Worm (Caenorhabditis elegans) whole organism, mixed stage, embryonic: ENCODE measurements around the gene C46F9.5.

Source experiments
- M03D4.4 ChIP-seq: sonication (generic microtip); optimal IDR thresholded peaks from 2 replicates; lab custom pipeline; 2017; ENCODE audit warnings: mild to moderate bottlenecking, missing genetic modification characterization, missing compliant biosample characterization
- blmp-1 ChIP-seq: fragments of 150-350 bp; optimal IDR thresholded peaks from 2 replicates; lab custom pipeline; 2014; ENCODE audit warnings: missing biosample characterization, missing genetic modification characterization
- ceh-39 ChIP-seq: fragments of 150-350 bp; optimal IDR thresholded peaks from 2 replicates; lab custom pipeline; 2014; ENCODE audit warnings: missing biosample characterization, missing genetic modification characterization
- ceh-43 ChIP-seq: fragments of 200-800 bp; sonication (Bioruptor generic); optimal IDR thresholded peaks from 2 replicates; lab custom pipeline; 2018; ENCODE audit warnings: mild to moderate bottlenecking, missing genetic modification characterization, moderate library complexity, missing compliant biosample characterization
- ceh-83 ChIP-seq: fragments of 200-800 bp; sonication (Bioruptor generic); optimal IDR thresholded peaks from 2 replicates; lab custom pipeline; 2018; ENCODE audit warnings: mild to moderate bottlenecking, missing genetic modification characterization, missing compliant biosample characterization
- ces-1 ChIP-seq: fragments of 150-350 bp; optimal IDR thresholded peaks from 2 replicates; lab custom pipeline; 2014; ENCODE audit warnings: missing biosample characterization, missing genetic modification reagents, missing genetic modification characterization
- cnd-1 ChIP-seq: fragments of 200-800 bp; sonication (Bioruptor generic); optimal IDR thresholded peaks from 2 replicates; lab custom pipeline; 2018; ENCODE audit warnings: mild to moderate bottlenecking, missing genetic modification characterization, missing compliant biosample characterization
- drap-1 ChIP-seq: fragments of 200-800 bp; sonication (Bioruptor generic); optimal IDR thresholded peaks from 3 replicates; lab custom pipeline; 2018; ENCODE audit warnings: mild to moderate bottlenecking, missing genetic modification characterization, missing compliant biosample characterization
- elt-1 ChIP-seq: sonication (generic microtip); optimal IDR thresholded peaks from 2 replicates; lab custom pipeline; 2017; ENCODE audit warnings: missing genetic modification characterization, mild to moderate bottlenecking, missing compliant biosample characterization, antibody characterized with exemption, moderate library complexity, borderline replicate concordance; ENCODE audit not compliant: insufficient read depth
- elt-3 ChIP-seq: fragments of 150-350 bp; optimal IDR thresholded peaks from 2 replicates; lab custom pipeline; 2014; ENCODE audit warnings: missing biosample characterization, missing genetic modification characterization
- flh-1 ChIP-seq: fragments of 200-800 bp; sonication (Bioruptor generic); optimal IDR thresholded peaks from 2 replicates; lab custom pipeline; 2018; ENCODE audit warnings: mild to moderate bottlenecking, missing genetic modification characterization, moderate library complexity, missing compliant biosample characterization
- ham-2 ChIP-seq: fragments of 200-800 bp; sonication (Bioruptor generic); optimal IDR thresholded peaks from 2 replicates; lab custom pipeline; 2018; ENCODE audit warnings: mild to moderate bottlenecking, missing genetic modification characterization, missing compliant biosample characterization
- hlh-1 ChIP-seq: fragments of 150-350 bp; optimal IDR thresholded peaks from 2 replicates; lab custom pipeline; 2014; ENCODE audit warnings: missing biosample characterization, missing genetic modification reagents, missing genetic modification characterization
- lin-13 ChIP-seq: fragments of 150-350 bp; optimal IDR thresholded peaks from 2 replicates; lab custom pipeline; 2014; ENCODE audit warnings: missing biosample characterization, missing genetic modification characterization
- lin-32 ChIP-seq: fragments of 200-800 bp; sonication (Bioruptor generic); optimal IDR thresholded peaks from 2 replicates; lab custom pipeline; 2018; ENCODE audit warnings: mild to moderate bottlenecking, missing genetic modification characterization, missing compliant biosample characterization
- lsy-2 ChIP-seq: fragments of 150-350 bp; optimal IDR thresholded peaks from 2 replicates; lab custom pipeline; 2014; ENCODE audit warnings: missing biosample characterization, missing genetic modification characterization
- mab-5 ChIP-seq: fragments of 150-350 bp; optimal IDR thresholded peaks from 2 replicates; lab custom pipeline; 2014; ENCODE audit warnings: missing biosample characterization, missing genetic modification characterization
- mls-2 ChIP-seq: sonication (generic microtip); optimal IDR thresholded peaks from 2 replicates; lab custom pipeline; 2016; ENCODE audit warnings: mild to moderate bottlenecking, missing genetic modification characterization, moderate library complexity, missing compliant biosample characterization
- nhr-12 ChIP-seq: fragments of 150-350 bp; optimal IDR thresholded peaks from 2 replicates; lab custom pipeline; 2014; ENCODE audit warnings: missing biosample characterization, missing genetic modification characterization
- nhr-2 ChIP-seq: fragments of 150-350 bp; optimal IDR thresholded peaks from 2 replicates; lab custom pipeline; 2014; ENCODE audit warnings: missing biosample characterization, missing genetic modification characterization
- nhr-28 ChIP-seq: fragments of 150-350 bp; optimal IDR thresholded peaks from 2 replicates; lab custom pipeline; 2014; ENCODE audit warnings: missing biosample characterization, missing genetic modification characterization
- nhr-76 ChIP-seq: sonication (generic microtip); optimal IDR thresholded peaks from 2 replicates; lab custom pipeline; 2017; ENCODE audit warnings: missing biosample characterization, missing genetic modification characterization
- pha-4 ChIP-seq: fragments of 150-350 bp; optimal IDR thresholded peaks from 2 replicates; lab custom pipeline; 2018; ENCODE audit warnings: missing biosample characterization, missing genetic modification reagents, missing genetic modification characterization
- sem-2 ChIP-seq: fragments of 200-800 bp; sonication (Bioruptor generic); optimal IDR thresholded peaks from 2 replicates; lab custom pipeline; 2018; ENCODE audit warnings: mild to moderate bottlenecking, missing genetic modification characterization, missing compliant biosample characterization
- snpc-4 ChIP-seq: fragments of 150-350 bp; optimal IDR thresholded peaks from 2 replicates; lab custom pipeline; 2014; ENCODE audit warnings: missing biosample characterization, missing genetic modification characterization
- sptf-1 ChIP-seq: sonication (generic microtip); optimal IDR thresholded peaks from 2 replicates; lab custom pipeline; 2017; ENCODE audit warnings: mild to moderate bottlenecking, missing genetic modification characterization, moderate library complexity, missing compliant biosample characterization
- tbx-8 ChIP-seq: fragments of 200-800 bp; sonication (Bioruptor generic); optimal IDR thresholded peaks from 2 replicates; lab custom pipeline; 2018; ENCODE audit warnings: mild to moderate bottlenecking, missing genetic modification characterization, moderate library complexity, missing compliant biosample characterization
- unc-120 ChIP-seq: sonication (generic microtip); optimal IDR thresholded peaks from 2 replicates; lab custom pipeline; 2017; ENCODE audit warnings: missing genetic modification characterization, missing compliant biosample characterization; ENCODE audit not compliant: poor library complexity, severe bottlenecking
- unc-39 ChIP-seq: fragments of 150-350 bp; optimal IDR thresholded peaks from 2 replicates; lab custom pipeline; 2014; ENCODE audit warnings: missing biosample characterization, missing genetic modification characterization
- unc-62 ChIP-seq: fragments of 150-350 bp; optimal IDR thresholded peaks from 2 replicates; lab custom pipeline; 2014; ENCODE audit warnings: missing biosample characterization, missing genetic modification reagents, missing genetic modification characterization
- zip-8 ChIP-seq: fragments of 150-350 bp; optimal IDR thresholded peaks from 2 replicates; lab custom pipeline; 2014; ENCODE audit warnings: missing biosample characterization, missing genetic modification characterization
- ztf-11 ChIP-seq: fragments of 150-350 bp; optimal IDR thresholded peaks from 2 replicates; lab custom pipeline; 2014; ENCODE audit warnings: missing biosample characterization, missing genetic modification characterization

C46F9.5 gene

DNA sequence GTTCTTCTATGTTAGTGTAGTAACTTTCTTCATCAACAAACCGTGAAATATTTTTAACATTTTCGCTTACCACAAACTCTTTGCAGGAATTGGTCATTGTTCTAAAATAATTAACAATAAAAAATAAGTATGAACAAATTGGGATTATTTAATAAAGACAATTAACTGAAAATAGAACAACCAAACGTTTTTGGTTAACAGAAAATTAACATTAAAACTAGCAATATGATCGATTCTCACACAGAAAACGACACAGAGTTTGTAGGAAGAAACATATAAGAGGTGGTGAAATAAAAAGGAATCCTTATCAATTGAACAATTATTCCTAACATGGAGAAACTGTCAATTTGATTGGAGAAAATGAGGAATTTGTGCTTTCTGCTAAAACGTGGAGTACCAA lies 16.7 kb upstream of the C46F9.5 start, which contains the start of gene math-16:
math-16 (minus strand) TSS at position 101 of the 400 bp plus-strand sequence.
- TF ChIP-seq ces-1 (GFP tag; lab: Kevin White, UChicago) (no peak), hlh-1 (tag; lab: Kevin White, UChicago) (no peak), ceh-83 (no peak), ztf-11 (no peak), ceh-39 (tag; lab: Kevin White, UChicago) (no peak), nhr-76 (tag; lab: Kevin White, UChicago) (no peak), mls-2 (tag; lab: Kevin White, UChicago) (no peak), cnd-1 (tag; lab: Kevin White, UChicago) (no peak)

DNA sequence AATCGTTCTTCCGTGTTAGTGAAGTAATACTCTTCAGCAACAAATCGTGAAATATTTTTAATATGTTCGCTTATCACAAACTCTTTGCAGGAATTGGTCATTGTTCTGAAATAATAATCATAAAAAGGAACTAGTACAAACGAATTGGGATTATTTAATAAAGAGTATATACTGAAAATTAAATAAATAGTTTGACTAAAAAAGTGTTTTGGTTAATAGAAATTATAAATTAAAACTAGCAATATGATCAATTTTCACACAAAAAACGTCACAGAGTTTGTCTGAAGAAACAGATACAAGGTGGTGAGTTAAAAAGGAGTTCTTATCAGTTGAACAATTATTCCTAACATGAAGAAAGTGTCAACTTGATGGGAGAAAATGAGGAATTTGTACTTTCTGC lies 12.7 kb upstream of the C46F9.5 start, which contains the start of gene math-5:
math-5 (minus strand) TSS at position 101 of the 400 bp plus-strand sequence.
- TF ChIP-seq sem-2 (GFP tag; lab: Kevin White, UChicago) (no peak), zip-8 (no peak), pha-4 (tag; lab: Kevin White, UChicago) (no peak), blmp-1 (no peak), unc-120 (tag; lab: Kevin White, UChicago) (no peak), flh-1 (no peak), sptf-1 (tag; lab: Kevin White, UChicago) (no peak), ceh-83 (no peak), mab-5 (tag; lab: Kevin White, UChicago) (no peak), lsy-2 (no peak), elt-3 (tag; lab: Kevin White, UChicago) (no peak), M03D4.4 (no peak), unc-62 (GFP tag; lab: Kevin White, UChicago) (no peak), elt-1 (tag; lab: Kevin White, UChicago) (no peak), unc-39 (tag; lab: Kevin White, UChicago) (no peak), lin-32 (GFP tag; lab: Kevin White, UChicago) (no peak), nhr-28 (no peak)

DNA sequence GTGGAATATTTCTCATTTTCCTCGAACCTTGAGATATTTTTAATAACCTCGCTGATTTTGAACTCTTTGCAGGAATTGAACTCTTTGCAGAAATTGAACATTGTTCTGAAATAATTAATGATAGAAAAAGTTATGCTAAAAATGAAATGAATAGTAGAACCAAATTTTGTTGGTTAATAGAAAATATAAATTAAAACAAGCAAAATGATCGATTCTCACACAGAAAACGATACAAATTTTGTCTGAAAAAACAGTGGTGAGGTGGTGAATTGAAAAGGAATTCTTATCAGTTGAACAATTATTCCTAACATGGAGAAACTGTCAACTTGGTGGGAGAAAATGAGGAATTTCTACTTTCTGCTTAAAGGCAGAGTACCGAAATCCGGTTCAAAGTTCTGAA lies 10.7 kb upstream of the C46F9.5 start, which contains the start of gene math-6:
math-6 (minus strand) TSS at position 101 of the 400 bp plus-strand sequence.
- TF ChIP-seq unc-62 (GFP tag; lab: Kevin White, UChicago) (no peak), lin-13 (tag; lab: Kevin White, UChicago) (no peak), ceh-43 (GFP tag; lab: Kevin White, UChicago) (no peak), sptf-1 (tag; lab: Kevin White, UChicago) (no peak), ces-1 (GFP tag; lab: Kevin White, UChicago) (no peak), elt-1 (tag; lab: Kevin White, UChicago) (no peak), flh-1 (no peak), mls-2 (tag; lab: Kevin White, UChicago) (no peak), lsy-2 (no peak), cnd-1 (tag; lab: Kevin White, UChicago) (no peak), nhr-28 (no peak), ham-2 (GFP tag; lab: Kevin White, UChicago) (no peak), tbx-8 (GFP tag; lab: Kevin White, UChicago) (no peak), snpc-4 (tag; lab: Kevin White, UChicago) (no peak), mab-5 (tag; lab: Kevin White, UChicago) (no peak), nhr-12 (tag; lab: Kevin White, UChicago) (no peak), drap-1 (no peak), lin-32 (GFP tag; lab: Kevin White, UChicago) (no peak), pha-4 (tag; lab: Kevin White, UChicago) (no peak), elt-3 (tag; lab: Kevin White, UChicago) (no peak)

DNA sequence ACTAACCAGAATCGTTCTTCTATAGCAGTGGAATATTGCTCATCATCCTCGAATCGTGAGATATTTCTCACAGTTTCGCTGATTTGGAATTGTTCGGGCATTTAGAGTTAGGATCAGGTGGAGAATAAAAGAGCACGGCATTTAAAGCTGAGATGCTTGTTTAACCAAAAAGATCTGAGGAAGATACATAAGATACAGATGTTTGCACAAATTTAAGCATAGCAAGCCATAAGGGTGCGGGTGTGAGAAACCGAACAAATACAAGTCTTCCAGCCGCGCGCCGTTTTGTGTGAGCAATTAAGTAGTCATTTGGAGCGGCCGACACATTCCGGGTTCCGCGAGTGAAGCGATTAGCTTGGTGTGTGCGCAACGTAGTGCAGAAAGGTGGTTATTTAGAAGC lies 9.0 kb upstream of the C46F9.5 start, which contains the start of gene math-7:
math-7 (minus strand) TSS at position 101 of the 400 bp plus-strand sequence.
- TF ChIP-seq ces-1 (GFP tag; lab: Kevin White, UChicago), result no peak
- TF ChIP-seq sptf-1 (tag; lab: Kevin White, UChicago), result no peak
- no peak for TF ChIP-seq ham-2 (GFP tag; lab: Kevin White, UChicago)
- TF ChIP-seq ceh-83, result no peak
- no peak for TF ChIP-seq hlh-1 (tag; lab: Kevin White, UChicago)
- no peak for TF ChIP-seq nhr-12 (tag; lab: Kevin White, UChicago)
- TF ChIP-seq snpc-4 (tag; lab: Kevin White, UChicago), result no peak
- no peak for TF ChIP-seq pha-4 (tag; lab: Kevin White, UChicago)
- TF ChIP-seq nhr-76 (tag; lab: Kevin White, UChicago), result no peak
- TF ChIP-seq M03D4.4, result no peak
- no peak for TF ChIP-seq lsy-2
- TF ChIP-seq nhr-28, result no peak
- no peak for TF ChIP-seq cnd-1 (tag; lab: Kevin White, UChicago)
- TF ChIP-seq sem-2 (GFP tag; lab: Kevin White, UChicago), result no peak
- no peak for TF ChIP-seq tbx-8 (GFP tag; lab: Kevin White, UChicago)
- no peak for TF ChIP-seq nhr-2
- TF ChIP-seq unc-39 (tag; lab: Kevin White, UChicago), result no peak
- TF ChIP-seq ceh-39 (tag; lab: Kevin White, UChicago), result no peak
